Fruit fly (Drosophila melanogaster) whole organism, embryonic: ENCODE data around the gene CG5070.

ENCODE experiments used
- B-H2 ChIP-seq: fragments of 200-800 bp; sonication (Bioruptor generic); optimal IDR thresholded peaks from 2 replicates; lab custom pipeline; 2018; ENCODE audit warnings: missing biosample characterization, mild to moderate bottlenecking, missing genetic modification characterization
- Bteb2 ChIP-seq: fragments of 200-800 bp; sonication (Bioruptor generic); optimal IDR thresholded peaks from 2 replicates; lab custom pipeline; 2016; ENCODE audit warnings: missing biosample characterization, missing genetic modification characterization
- CG10959 ChIP-seq: fragments of 200-800 bp; sonication (Bioruptor generic); IDR thresholded peaks from 2 replicates; pipeline ENCODE4 v1.3.6; 2022; ENCODE audit warnings: missing biosample characterization, missing genetic modification characterization
- CG12942 ChIP-seq: fragments of 200-800 bp; sonication (Bioruptor generic); optimal IDR thresholded peaks from 3 replicates; lab custom pipeline; 2016; ENCODE audit warnings: missing biosample characterization, missing genetic modification characterization
- CG13894 ChIP-seq: fragments of 200-800 bp; sonication (Bioruptor generic); optimal IDR thresholded peaks from 3 replicates; lab custom pipeline; 2018; ENCODE audit warnings: missing biosample characterization, mild to moderate bottlenecking, missing genetic modification characterization, moderate library complexity
- CG14050 ChIP-seq: fragments of 200-800 bp; sonication (Bioruptor generic); IDR thresholded peaks from 3 replicates; pipeline ENCODE4 v1.3.6; 2022; ENCODE audit warnings: missing biosample characterization, missing genetic modification characterization
- CG15073 ChIP-seq: fragments of 200-800 bp; sonication (Bioruptor generic); optimal IDR thresholded peaks from 2 replicates; lab custom pipeline; 2016; ENCODE audit warnings: missing biosample characterization, missing genetic modification characterization
- CG1647 ChIP-seq: fragments of 200-800 bp; sonication (Bioruptor generic); optimal IDR thresholded peaks from 3 replicates; lab custom pipeline; 2016; ENCODE audit warnings: missing biosample characterization, missing genetic modification characterization
- CG1792 ChIP-seq: fragments of 200-800 bp; sonication (Bioruptor generic); optimal IDR thresholded peaks from 2 replicates; lab custom pipeline; 2016; ENCODE audit warnings: missing biosample characterization, missing genetic modification characterization
- CG30431 ChIP-seq: fragments of 200-800 bp; sonication (Bioruptor generic); optimal IDR thresholded peaks from 2 replicates; lab custom pipeline; 2017; ENCODE audit warnings: missing biosample characterization, missing genetic modification characterization
- CG32767 ChIP-seq: fragments of 200-800 bp; sonication (Bioruptor generic); IDR thresholded peaks from 2 replicates; pipeline ENCODE4 v1.3.6; 2022; ENCODE audit warnings: missing biosample characterization, missing genetic modification characterization
- CG3281 ChIP-seq: fragments of 200-800 bp; sonication (Bioruptor generic); optimal IDR thresholded peaks from 3 replicates; lab custom pipeline; 2017; ENCODE audit warnings: missing biosample characterization, mild to moderate bottlenecking, missing genetic modification characterization
- CG6272 ChIP-seq: fragments of 200-800 bp; sonication (Bioruptor generic); IDR thresholded peaks from 2 replicates; pipeline ENCODE4 v1.3.6; 2022; ENCODE audit warnings: missing biosample characterization, missing genetic modification characterization
- CG7745 ChIP-seq: fragments of 200-800 bp; sonication (Bioruptor generic); optimal IDR thresholded peaks from 2 replicates; lab custom pipeline; 2018; ENCODE audit warnings: missing biosample characterization, mild to moderate bottlenecking, missing genetic modification characterization, moderate library complexity
- CG8290 ChIP-seq, 3 experiments: fragments of 200-800 bp; sonication (Bioruptor generic); optimal IDR thresholded peaks; 2 replicates each; lab custom pipeline; 2016 to 2019; ENCODE audit warnings: missing biosample characterization in 3 of 3, missing genetic modification characterization in 3 of 3, mild to moderate bottlenecking in 2 of 3, moderate library complexity in 1 of 3
- CG8359 ChIP-seq: fragments of 200-800 bp; sonication (Bioruptor generic); optimal IDR thresholded peaks from 2 replicates; lab custom pipeline; 2017; ENCODE audit warnings: missing biosample characterization, mild to moderate bottlenecking, missing genetic modification characterization, borderline replicate concordance
- Eip74EF ChIP-seq, 2 experiments: fragments of 200-800 bp in 1 of 2; fragments of >200 bp in 1 of 2; sonication (Bioruptor generic) in 1 of 2; optimal IDR thresholded peaks; 2 replicates each; lab custom pipeline; 2017 to 2019; ENCODE audit warnings: missing biosample characterization in 2 of 2, missing genetic modification characterization in 2 of 2, mild to moderate bottlenecking in 1 of 2, moderate library complexity in 1 of 2
- Fer1 ChIP-seq: fragments of 200-800 bp; sonication (Bioruptor generic); optimal IDR thresholded peaks from 2 replicates; lab custom pipeline; 2017; ENCODE audit warnings: missing biosample characterization, mild to moderate bottlenecking, missing genetic modification characterization
- Gsc ChIP-seq: fragments of 200-800 bp; sonication (Bioruptor generic); IDR thresholded peaks from 2 replicates; pipeline ENCODE4 v1.3.6; 2022; ENCODE audit warnings: missing biosample characterization, missing genetic modification characterization
- Gug ChIP-seq: fragments of 200-800 bp; sonication (Bioruptor generic); IDR thresholded peaks from 4 replicates; pipeline ENCODE4 v1.3.6; 2022; ENCODE audit warnings: missing biosample characterization, missing genetic modification characterization
- H2.0 ChIP-seq: fragments of 200-800 bp; sonication (Bioruptor generic); IDR thresholded peaks from 2 replicates; pipeline ENCODE4 v1.3.6; 2022; ENCODE audit warnings: missing biosample characterization, missing genetic modification characterization
- HHEX ChIP-seq: fragments of 200-800 bp; sonication (Bioruptor generic); optimal IDR thresholded peaks from 3 replicates; lab custom pipeline; 2017; ENCODE audit warnings: missing biosample characterization, mild to moderate bottlenecking, missing genetic modification characterization, missing genetic modification reagents
- Hey ChIP-seq: fragments of 200-800 bp; sonication (Bioruptor generic); optimal IDR thresholded peaks from 3 replicates; lab custom pipeline; 2018; ENCODE audit warnings: missing biosample characterization, mild to moderate bottlenecking, missing genetic modification characterization
- Hmx ChIP-seq: fragments of 200-800 bp; sonication (Bioruptor generic); optimal IDR thresholded peaks from 2 replicates; lab custom pipeline; 2016; ENCODE audit warnings: missing biosample characterization, missing genetic modification characterization
- Hr78 ChIP-seq, 2 experiments: fragments of 200-800 bp in 1 of 2; fragments of >200 bp in 1 of 2; sonication (Bioruptor generic) in 1 of 2; optimal IDR thresholded peaks; 2 replicates each; lab custom pipeline; 2017 to 2019; ENCODE audit warnings: missing biosample characterization in 2 of 2, missing genetic modification characterization in 2 of 2, mild to moderate bottlenecking in 1 of 2, moderate library complexity in 1 of 2
- MBD-R2 ChIP-seq: fragments of 200-800 bp; sonication (Bioruptor generic); IDR thresholded peaks from 2 replicates; pipeline ENCODE4 v1.3.6; 2022; ENCODE audit warnings: missing biosample characterization, missing genetic modification characterization
- Mad ChIP-seq: fragments of 200-800 bp; sonication (Bioruptor generic); optimal IDR thresholded peaks from 2 replicates; lab custom pipeline; 2016; ENCODE audit warnings: missing biosample characterization, missing genetic modification characterization
- Nf-YB ChIP-seq: fragments of 200-800 bp; sonication (Bioruptor generic); optimal IDR thresholded peaks from 3 replicates; lab custom pipeline; 2019; ENCODE audit warnings: missing biosample characterization, mild to moderate bottlenecking, missing genetic modification characterization, moderate library complexity
- Poxn ChIP-seq: fragments of 200-800 bp; sonication (Bioruptor generic); IDR thresholded peaks from 2 replicates; pipeline ENCODE4 v1.3.6; 2022; ENCODE audit warnings: missing biosample characterization, missing genetic modification characterization
- Stat92E ChIP-seq, 3 experiments: fragments of >200 bp in 2 of 3; fragments of 200-800 bp in 1 of 3; sonication (Bioruptor generic) in 1 of 3; optimal IDR thresholded peaks; 2 replicates each; lab custom pipeline; 2017 to 2019; ENCODE audit warnings: missing biosample characterization in 3 of 3, missing genetic modification characterization in 3 of 3, mild to moderate bottlenecking in 1 of 3, moderate library complexity in 1 of 3
- Taf1 ChIP-seq: fragments of 200-800 bp; sonication (Bioruptor generic); IDR thresholded peaks from 2 replicates; pipeline ENCODE4 v1.3.6; 2022; ENCODE audit warnings: missing biosample characterization, missing genetic modification characterization
- Trl ChIP-seq, 3 experiments: fragments of >200 bp in 2 of 3; fragments of 200-800 bp in 1 of 3; sonication (Bioruptor generic) in 1 of 3; optimal IDR thresholded peaks; 2 replicates in 1 of 3; 3 replicates in 2 of 3; lab custom pipeline; 2016 to 2017; ENCODE audit warnings: missing biosample characterization in 1 of 3, missing genetic modification characterization in 1 of 3
- ac ChIP-seq: fragments of 200-800 bp; sonication (Bioruptor generic); optimal IDR thresholded peaks from 3 replicates; lab custom pipeline; 2017; ENCODE audit warnings: missing biosample characterization, mild to moderate bottlenecking, missing genetic modification characterization
- cas ChIP-seq: fragments of 200-800 bp; sonication (Bioruptor generic); IDR thresholded peaks from 2 replicates; pipeline ENCODE4 v1.3.6; 2022; ENCODE audit warnings: missing biosample characterization, missing genetic modification characterization
- ci ChIP-seq: fragments of 200-800 bp; sonication (Bioruptor generic); IDR thresholded peaks from 3 replicates; pipeline ENCODE4 v1.3.6; 2022; ENCODE audit warnings: missing biosample characterization, missing genetic modification characterization
- crol ChIP-seq: fragments of 200-800 bp; sonication (Bioruptor generic); IDR thresholded peaks from 2 replicates; pipeline ENCODE4 v1.3.6; 2022; ENCODE audit warnings: missing biosample characterization, missing genetic modification characterization
- disco-r ChIP-seq: fragments of 200-800 bp; sonication (Bioruptor generic); optimal IDR thresholded peaks from 2 replicates; lab custom pipeline; 2016; ENCODE audit warnings: missing biosample characterization, missing genetic modification characterization
- dpn ChIP-seq, 2 experiments: fragments of 200-800 bp; sonication (Bioruptor generic); optimal IDR thresholded peaks; 3 replicates each; lab custom pipeline; 2016; ENCODE audit warnings: missing biosample characterization in 2 of 2, missing genetic modification characterization in 2 of 2
- fd3F ChIP-seq: fragments of 200-800 bp; sonication (Bioruptor generic); optimal IDR thresholded peaks from 2 replicates; lab custom pipeline; 2018; ENCODE audit warnings: missing biosample characterization, mild to moderate bottlenecking, missing genetic modification characterization, moderate library complexity
- hb ChIP-seq: fragments of 200-800 bp; sonication (Bioruptor generic); IDR thresholded peaks from 3 replicates; pipeline ENCODE4 v1.3.6; 2022; ENCODE audit warnings: missing biosample characterization, missing genetic modification characterization; ENCODE audit not compliant: partially characterized antibody
- kni ChIP-seq: fragments of 200-800 bp; sonication (Bioruptor generic); optimal IDR thresholded peaks from 3 replicates; lab custom pipeline; 2017; ENCODE audit warnings: mild to moderate bottlenecking, missing biosample characterization, missing genetic modification reagents, missing genetic modification characterization
- lmd ChIP-seq: fragments of 200-800 bp; sonication (Bioruptor generic); IDR thresholded peaks from 2 replicates; pipeline ENCODE4 v1.3.6; 2022; ENCODE audit warnings: missing biosample characterization, missing genetic modification characterization
- oc ChIP-seq: fragments of 200-800 bp; sonication (Bioruptor generic); optimal IDR thresholded peaks from 2 replicates; lab custom pipeline; 2018; ENCODE audit warnings: missing biosample characterization, mild to moderate bottlenecking, missing genetic modification characterization, moderate library complexity
- odd ChIP-seq: fragments of 200-800 bp; sonication (Bioruptor generic); optimal IDR thresholded peaks from 2 replicates; lab custom pipeline; 2017; ENCODE audit warnings: missing biosample characterization, mild to moderate bottlenecking, missing genetic modification characterization
- rib ChIP-seq: fragments of 200-800 bp; sonication (Bioruptor generic); IDR thresholded peaks from 2 replicates; pipeline ENCODE4 v1.3.6; 2022; ENCODE audit warnings: missing biosample characterization, missing genetic modification characterization
- sisA ChIP-seq: fragments of 200-800 bp; sonication (Bioruptor generic); IDR thresholded peaks from 2 replicates; pipeline ENCODE4 v1.3.6; 2022; ENCODE audit warnings: missing biosample characterization, missing genetic modification characterization
- stwl ChIP-seq: fragments of 200-800 bp; sonication (Bioruptor generic); optimal IDR thresholded peaks from 3 replicates; lab custom pipeline; 2018; ENCODE audit warnings: missing biosample characterization, mild to moderate bottlenecking, missing genetic modification characterization, moderate library complexity
- tgo ChIP-seq: fragments of 200-800 bp; sonication (Bioruptor generic); IDR thresholded peaks from 3 replicates; pipeline ENCODE4 v1.3.6; 2022; ENCODE audit warnings: missing biosample characterization, missing genetic modification characterization
- vvl ChIP-seq: fragments of 200-800 bp; sonication (Bioruptor generic); IDR thresholded peaks from 2 replicates; pipeline ENCODE4 v1.3.6; 2022; ENCODE audit warnings: missing biosample characterization, missing genetic modification characterization
- zfh1 ChIP-seq: fragments of 200-800 bp; sonication (Bioruptor generic); IDR thresholded peaks from 3 replicates; pipeline ENCODE4 v1.3.6; 2022; ENCODE audit warnings: missing biosample characterization, missing genetic modification characterization

CG5070 gene

dm6 chrX:17178484-17178921, 24.4 kb upstream of the CG5070 start (continued):
- TF ChIP-seq Mad (GFP tag; lab: Kevin White, UChicago) (no peak), Gsc (peak; percentile 92), ci (GFP tag; lab: Robert Waterston, UW) (peak; percentile 88), Stat92E (GFP tag; optimal IDR thresholded peaks at IDR 0.05; lab: Kevin White, UChicago) (peak in 1 of 3 experiments; percentile 99), CG8290 (GFP tag; optimal IDR thresholded peaks at IDR 0.05; lab: Kevin White, UChicago) (peak; percentile 96), CG8290 (tag; optimal IDR thresholded peaks at IDR 0.05; lab: Kevin White, UChicago) (no peak), Fer1 (GFP tag; lab: Kevin White, UChicago) (peak; percentile 98), oc (tag; lab: Kevin White, UChicago) (no peak), CG15073 (GFP tag; lab: Kevin White, UChicago) (no peak), tgo (GFP tag; lab: Robert Waterston, UW) (peak; percentile 99), kni (GFP tag; lab: Kevin White, UChicago) (peak; percentile 77), H2.0 (GFP tag; lab: Robert Waterston, UW) (no peak), hb (no peak), Taf1 (GFP tag; lab: Robert Waterston, UW) (peak; percentile 94), rib (GFP tag; lab: Robert Waterston, UW) (peak; percentile 96), CG14050 (GFP tag; lab: Robert Waterston, UW) (peak; percentile 95), vvl (GFP tag; lab: Robert Waterston, UW) (peak; percentile 100), CG30431 (GFP tag; lab: Kevin White, UChicago) (peak; percentile 26), Hey (tag; lab: Kevin White, UChicago) (no peak), Hmx (GFP tag; lab: Kevin White, UChicago) (peak; percentile 83), Gug (GFP tag; lab: Robert Waterston, UW) (peak; percentile 92), lmd (GFP tag; lab: Robert Waterston, UW) (peak; percentile 99), odd (peak; percentile 88), CG1647 (GFP tag; lab: Kevin White, UChicago) (peak; percentile 93), CG32767 (GFP tag; lab: Robert Waterston, UW) (peak; percentile 89), Poxn (GFP tag; lab: Robert Waterston, UW) (peak; percentile 52), ac (GFP tag; lab: Kevin White, UChicago) (no peak), stwl (tag; lab: Kevin White, UChicago) (peak; percentile 70), fd3F (GFP tag; lab: Kevin White, UChicago) (peak; percentile 94), cas (peak; percentile 97), CG12942 (GFP tag; lab: Kevin White, UChicago) (no peak), dpn (GFP tag; optimal IDR thresholded peaks at IDR 0.05; lab: Kevin White, UChicago) (peak in 1 of 2 experiments; percentile 94), Trl (optimal IDR thresholded peaks at IDR 0.05; lab: Kevin White, UChicago) (peak; percentile 87 to 93), Trl (GFP tag; optimal IDR thresholded peaks at IDR 0.05; lab: Kevin White, UChicago) (peak; percentile 93), MBD-R2 (GFP tag; lab: Robert Waterston, UW) (peak; percentile 98), CG8359 (GFP tag; lab: Kevin White, UChicago) (peak; percentile 93), HHEX (GFP tag; lab: Kevin White, UChicago) (peak; percentile 96), CG13894 (tag; lab: Kevin White, UChicago) (peak; percentile 85), Nf-YB (peak; percentile 19), disco-r (no peak), crol (GFP tag; lab: Robert Waterston, UW) (peak; percentile 87), zfh1 (GFP tag; lab: Robert Waterston, UW) (peak; percentile 99), Eip74EF (GFP tag; optimal IDR thresholded peaks at IDR 0.05; lab: Kevin White, UChicago) (peak in 1 of 2 experiments; percentile 99), CG7745 (tag; lab: Kevin White, UChicago) (no peak), CG6272 (peak; percentile 99), Hr78 (GFP tag; optimal IDR thresholded peaks at IDR 0.05; lab: Kevin White, UChicago) (peak in 1 of 2 experiments; percentile 93), CG3281 (GFP tag; lab: Kevin White, UChicago) (peak; percentile 94), B-H2 (peak; percentile 56), CG10959 (GFP tag; lab: Robert Waterston, UW) (peak; percentile 99), CG1792 (GFP tag; lab: Kevin White, UChicago) (peak; percentile 88), sisA (GFP tag; lab: Robert Waterston, UW) (peak; percentile 99), Bteb2 (GFP tag; lab: Kevin White, UChicago) (no peak)
